Worm (Caenorhabditis elegans): Measurements from ENCODE around the gene F47B8.14.

The F47B8.14 gene

ce11 chrV:14355738-14356368, 35.5 kb downstream of the F47B8.14 start, which contains the start of gene cyn-1 (continued):
- TF ChIP-seq ets-5 (GFP tag; IDR thresholded peaks at IDR 0.05): no peak
- TF ChIP-seq nhr-85 (tag): peak; percentile 91
- TF ChIP-seq lin-15B (tag; optimal IDR thresholded peaks at IDR 0.05): peak; percentile 80
- no peak for TF ChIP-seq nhr-12 (tag; optimal IDR thresholded peaks at IDR 0.05)
- TF ChIP-seq sox-4 (tag; optimal IDR thresholded peaks at IDR 0.05): peak; percentile 67
- TF ChIP-seq ama-1 (optimal IDR thresholded peaks at IDR 0.05): peak; percentile 66
- TF ChIP-seq tbx-2 (tag; optimal IDR thresholded peaks at IDR 0.05): peak; percentile 87
- no peak for TF ChIP-seq nhr-76 (tag; optimal IDR thresholded peaks at IDR 0.05)
- peak; percentile 52 for TF ChIP-seq nhr-11 (tag; optimal IDR thresholded peaks at IDR 0.05)
- peak; percentile 71 for TF ChIP-seq nhr-77 (tag; optimal IDR thresholded peaks at IDR 0.05)
- TF ChIP-seq nhr-237 (tag; optimal IDR thresholded peaks at IDR 0.05): peak; percentile 26
- TF ChIP-seq fkh-4 (tag; optimal IDR thresholded peaks at IDR 0.05; ENCODE audit: borderline replicate concordance): peak; percentile 27
- no peak for TF ChIP-seq C34B4.2 (tag; optimal IDR thresholded peaks at IDR 0.05)
- peak; percentile 54 for TF ChIP-seq ceh-88 (GFP tag; IDR thresholded peaks at IDR 0.05)
- TF ChIP-seq ztf-11 (tag; optimal IDR thresholded peaks at IDR 0.05): peak in 1 of 2 experiments; percentile 69
- TF ChIP-seq blmp-1 (tag; optimal IDR thresholded peaks at IDR 0.05): peak; percentile 75
- TF ChIP-seq C16A3.4 (tag; optimal IDR thresholded peaks at IDR 0.05): peak; percentile 88
- peak in 1 of 2 experiments; percentile 63 for TF ChIP-seq mdl-1 (tag; optimal IDR thresholded peaks at IDR 0.05)
- peak; percentile 89 for TF ChIP-seq rnt-1 (tag; optimal IDR thresholded peaks at IDR 0.05)
- peak; percentile 93 for TF ChIP-seq nhr-47 (tag; optimal IDR thresholded peaks at IDR 0.05)
- TF ChIP-seq pag-3 (tag; optimal IDR thresholded peaks at IDR 0.05; ENCODE audit: borderline replicate concordance, insufficient read depth): no peak
- TF ChIP-seq fos-1 (tag; optimal IDR thresholded peaks at IDR 0.05): peak; percentile 71
- TF ChIP-seq nhr-84 (tag; optimal IDR thresholded peaks at IDR 0.05): no peak
- TF ChIP-seq mab-9 (GFP tag; IDR thresholded peaks at IDR 0.05): peak; percentile 65
- TF ChIP-seq elt-3 (tag; optimal IDR thresholded peaks at IDR 0.05): peak in 2 of 6 experiments; percentile 81 to 83
- TF ChIP-seq egl-27 (tag; optimal IDR thresholded peaks at IDR 0.05): no peak
- TF ChIP-seq zip-4 (GFP tag; optimal IDR thresholded peaks at IDR 0.05): peak; percentile 67
- peak; percentile 66 for TF ChIP-seq ztf-4 (tag; optimal IDR thresholded peaks at IDR 0.05)
- peak; percentile 29 for TF ChIP-seq aha-1 (tag; optimal IDR thresholded peaks at IDR 0.05)
- peak; percentile 89 for TF ChIP-seq skn-1 (tag; optimal IDR thresholded peaks at IDR 0.05)
- TF ChIP-seq ceh-82 (tag; optimal IDR thresholded peaks at IDR 0.05): peak; percentile 84 to 85 (median 85)
- TF ChIP-seq ceh-63 (GFP tag; optimal IDR thresholded peaks at IDR 0.05): no peak
- peak; percentile 90 to 98 for TF ChIP-seq efl-1 (optimal IDR thresholded peaks at IDR 0.05)
- TF ChIP-seq efl-1 (GFP tag; optimal IDR thresholded peaks at IDR 0.05 in 1 of 2): peak; percentile 96 to 100
- no peak for TF ChIP-seq hpl-2 (GFP tag; optimal IDR thresholded peaks at IDR 0.05)
- TF ChIP-seq F16B12.6 (tag; optimal IDR thresholded peaks at IDR 0.05): peak; percentile 58
- peak; percentile 29 for TF ChIP-seq ceh-90 (tag; optimal IDR thresholded peaks at IDR 0.05)
- TF ChIP-seq unc-98 (GFP tag; IDR thresholded peaks at IDR 0.05): no peak

ce11 chrV:14358577-14358976, 38.2 kb downstream of the F47B8.14 start, which contains the start of gene Y49A3A.4:
Gene Y49A3A.4, minus strand, starts transcription at chrV:14358890.
- TF ChIP-seq grh-1 (GFP tag; IDR thresholded peaks at IDR 0.05): 0 out of 2 replicates have a peak, but pooled peaks have one; percentile 9
- no peak for TF ChIP-seq pqm-1 (tag; optimal IDR thresholded peaks at IDR 0.05)
- no peak for TF ChIP-seq tlp-1 (tag; optimal IDR thresholded peaks at IDR 0.05)
- no peak for TF ChIP-seq vab-15 (tag; optimal IDR thresholded peaks at IDR 0.05)
- peak; percentile 13 for TF ChIP-seq nhr-85 (tag)
- TF ChIP-seq nhr-71 (tag; optimal IDR thresholded peaks at IDR 0.05): peak; percentile 13
- peak; percentile 86 for TF ChIP-seq snpc-4 (tag; optimal IDR thresholded peaks at IDR 0.05)
- peak; percentile 32; the same call in 1 of the 2 replicates for TF ChIP-seq nhr-19 (GFP tag; conservative IDR thresholded peaks at IDR 0.05)
- TF ChIP-seq nhr-90 (tag; optimal IDR thresholded peaks at IDR 0.05; ENCODE audit: poor library complexity): peak; percentile 34
- peak; percentile 29 for TF ChIP-seq rnt-1 (tag; optimal IDR thresholded peaks at IDR 0.05)
- TF ChIP-seq isw-1 (GFP tag; IDR thresholded peaks at IDR 0.05): no peak
- TF ChIP-seq unc-98 (GFP tag; IDR thresholded peaks at IDR 0.05): no peak
- no peak for TF ChIP-seq blmp-1 (tag; optimal IDR thresholded peaks at IDR 0.05)

All from whole organism, L1 larva.